Worm (Caenorhabditis elegans): Measurements from ENCODE around the gene cam-1.

DNA sequence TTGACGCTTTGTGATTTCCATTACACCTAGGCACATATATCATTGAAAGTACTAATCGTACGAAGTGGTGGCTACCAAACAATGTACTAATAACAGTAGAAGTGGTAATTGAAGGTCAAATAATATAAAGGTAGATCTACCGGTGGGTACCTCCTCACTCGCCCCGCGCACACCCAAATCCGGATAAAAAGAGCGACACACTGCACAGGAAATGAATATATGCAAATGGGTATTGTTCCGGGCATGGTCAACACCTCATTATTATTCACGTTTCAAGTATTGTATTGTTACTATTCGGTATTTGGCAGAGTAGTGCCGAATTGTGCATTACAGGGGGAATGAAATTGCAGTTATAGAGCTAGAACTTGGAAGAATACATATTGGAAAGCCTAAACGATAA, 43.9 kb downstream of the cam-1 start:
- no peak for TF ChIP-seq nhr-237 (tag; optimal IDR thresholded peaks at IDR 0.05)
- no peak for TF ChIP-seq snpc-4 (tag; optimal IDR thresholded peaks at IDR 0.05)
- TF ChIP-seq ztf-11 (tag; optimal IDR thresholded peaks at IDR 0.05) = no peak
- no peak for TF ChIP-seq lin-13 (tag; optimal IDR thresholded peaks at IDR 0.05)
- no peak for TF ChIP-seq nhr-28 (tag; optimal IDR thresholded peaks at IDR 0.05)
- TF ChIP-seq nhr-76 (tag; optimal IDR thresholded peaks at IDR 0.05) = no peak

Measured in whole organism, mixed stage, embryonic.